Worm (Caenorhabditis elegans): Measurements from ENCODE around the gene dpf-7.

Gene dpf-7

ce11 chrIV:4802494-4802893, at the start of gene dpf-7:
Gene dpf-7, minus strand, starts transcription at chrIV:4802594.
- TF ChIP-seq sea-1 (GFP tag; conservative IDR thresholded peaks at IDR 0.05) (no peak), ceh-36 (tag; optimal IDR thresholded peaks at IDR 0.05) (no peak), aly-1 (tag; optimal IDR thresholded peaks at IDR 0.05) (no peak), pes-1 (GFP tag; IDR thresholded peaks at IDR 0.05) (no peak), tra-4 (tag; optimal IDR thresholded peaks at IDR 0.05) (no peak), tbx-37 (GFP tag; conservative IDR thresholded peaks at IDR 0.05) (no peak), hnd-1 (tag; optimal IDR thresholded peaks at IDR 0.05) (no peak), F13C5.2 (tag; optimal IDR thresholded peaks at IDR 0.05) (no peak), flt-1 (GFP tag; IDR thresholded peaks at IDR 0.05) (no peak)

- TF ChIP-seq F13C5.2 (tag; optimal IDR thresholded peaks at IDR 0.05) (no peak), ets-7 (tag; optimal IDR thresholded peaks at IDR 0.05) (no peak), tbx-37 (GFP tag; conservative IDR thresholded peaks at IDR 0.05) (no peak), sea-1 (GFP tag; conservative IDR thresholded peaks at IDR 0.05) (no peak), hnd-1 (tag; optimal IDR thresholded peaks at IDR 0.05) (no peak), ceh-13 (GFP tag; optimal IDR thresholded peaks at IDR 0.05) (no peak), ama-1 (optimal IDR thresholded peaks at IDR 0.05) (no peak), hmg-4 (GFP tag; optimal IDR thresholded peaks at IDR 0.05) (no peak), flt-1 (GFP tag; IDR thresholded peaks at IDR 0.05) (no peak), pes-1 (GFP tag; IDR thresholded peaks at IDR 0.05) (no peak), hmbx-1 (tag; optimal IDR thresholded peaks at IDR 0.05) (no peak), scrt-1 (GFP tag; IDR thresholded peaks at IDR 0.05) (no peak), tbx-11 (GFP tag; IDR thresholded peaks at IDR 0.05) (no peak), ceh-36 (tag; optimal IDR thresholded peaks at IDR 0.05) (no peak), B0310.2 (tag; optimal IDR thresholded peaks at IDR 0.05) (no peak), tra-4 (tag; optimal IDR thresholded peaks at IDR 0.05) (no peak), aly-1 (tag; optimal IDR thresholded peaks at IDR 0.05) (no peak)
Observed at ce11 chrIV:4846793-4847192, 44.4 kb upstream of the dpf-7 start, which contains the start of gene tat-2. Gene tat-2, minus strand, starts transcription at chrIV:4846893.

- no peak for TF ChIP-seq scrt-1 (GFP tag; IDR thresholded peaks at IDR 0.05)
- no peak for TF ChIP-seq aly-1 (tag; optimal IDR thresholded peaks at IDR 0.05)
- no peak for TF ChIP-seq tra-4 (tag; optimal IDR thresholded peaks at IDR 0.05)
- no peak for TF ChIP-seq ets-7 (tag; optimal IDR thresholded peaks at IDR 0.05)
- no peak for TF ChIP-seq tbx-11 (GFP tag; IDR thresholded peaks at IDR 0.05)
- TF ChIP-seq pes-1 (GFP tag; IDR thresholded peaks at IDR 0.05): no peak
- no peak for TF ChIP-seq flt-1 (GFP tag; IDR thresholded peaks at IDR 0.05)
- TF ChIP-seq hmg-4 (GFP tag; optimal IDR thresholded peaks at IDR 0.05): no peak
- no peak for TF ChIP-seq tbx-37 (GFP tag; conservative IDR thresholded peaks at IDR 0.05)
- no peak for TF ChIP-seq B0310.2 (tag; optimal IDR thresholded peaks at IDR 0.05)
- no peak for TF ChIP-seq ceh-36 (tag; optimal IDR thresholded peaks at IDR 0.05)
- TF ChIP-seq ceh-13 (GFP tag; optimal IDR thresholded peaks at IDR 0.05): no peak
- no peak for TF ChIP-seq hnd-1 (tag; optimal IDR thresholded peaks at IDR 0.05)
Observed at ce11 chrIV:4842030-4842429, 39.6 kb upstream of the dpf-7 start.

ce11 chrIV:4829641-4830040, 27.2 kb upstream of the dpf-7 start:
- TF ChIP-seq B0310.2 (tag; optimal IDR thresholded peaks at IDR 0.05) (no peak), ceh-13 (GFP tag; optimal IDR thresholded peaks at IDR 0.05) (no peak), hmbx-1 (tag; optimal IDR thresholded peaks at IDR 0.05) (no peak), F13C5.2 (tag; optimal IDR thresholded peaks at IDR 0.05) (no peak), aly-1 (tag; optimal IDR thresholded peaks at IDR 0.05) (no peak), tra-4 (tag; optimal IDR thresholded peaks at IDR 0.05) (no peak), ets-7 (tag; optimal IDR thresholded peaks at IDR 0.05) (no peak)

ce11 chrIV:4827219-4827618, 24.8 kb upstream of the dpf-7 start, which contains the start of gene mpz-4:
Gene mpz-4, minus strand, starts transcription at chrIV:4827319.
- TF ChIP-seq tbx-11 (GFP tag; IDR thresholded peaks at IDR 0.05) (no peak), hmg-4 (GFP tag; optimal IDR thresholded peaks at IDR 0.05) (no peak), ceh-13 (GFP tag; optimal IDR thresholded peaks at IDR 0.05) (no peak), sea-1 (GFP tag; conservative IDR thresholded peaks at IDR 0.05) (no peak), F13C5.2 (tag; optimal IDR thresholded peaks at IDR 0.05) (no peak), scrt-1 (GFP tag; IDR thresholded peaks at IDR 0.05) (no peak), flt-1 (GFP tag; IDR thresholded peaks at IDR 0.05) (no peak), ama-1 (optimal IDR thresholded peaks at IDR 0.05) (no peak), tbx-37 (GFP tag; conservative IDR thresholded peaks at IDR 0.05) (no peak), hnd-1 (tag; optimal IDR thresholded peaks at IDR 0.05) (no peak), hmbx-1 (tag; optimal IDR thresholded peaks at IDR 0.05) (no peak), ceh-36 (tag; optimal IDR thresholded peaks at IDR 0.05) (no peak), B0310.2 (tag; optimal IDR thresholded peaks at IDR 0.05) (no peak), pes-1 (GFP tag; IDR thresholded peaks at IDR 0.05) (no peak), tra-4 (tag; optimal IDR thresholded peaks at IDR 0.05) (no peak), ets-7 (tag; optimal IDR thresholded peaks at IDR 0.05) (no peak), aly-1 (tag; optimal IDR thresholded peaks at IDR 0.05) (no peak)

ce11 chrIV:4821843-4822242, 19.4 kb upstream of the dpf-7 start:
- no peak for TF ChIP-seq F13C5.2 (tag; optimal IDR thresholded peaks at IDR 0.05)
- TF ChIP-seq hmbx-1 (tag; optimal IDR thresholded peaks at IDR 0.05): no peak
- TF ChIP-seq pes-1 (GFP tag; IDR thresholded peaks at IDR 0.05): no peak
- TF ChIP-seq tbx-37 (GFP tag; conservative IDR thresholded peaks at IDR 0.05): no peak
- no peak for TF ChIP-seq ets-7 (tag; optimal IDR thresholded peaks at IDR 0.05)
- no peak for TF ChIP-seq ama-1 (optimal IDR thresholded peaks at IDR 0.05)

ce11 chrIV:4821054-4821453, 18.7 kb upstream of the dpf-7 start, which contains the start of gene H06H21.8:
Gene H06H21.8, minus strand, starts transcription at chrIV:4821131.
- TF ChIP-seq B0310.2 (tag; optimal IDR thresholded peaks at IDR 0.05): no peak
- no peak for TF ChIP-seq ceh-13 (GFP tag; optimal IDR thresholded peaks at IDR 0.05)
- TF ChIP-seq ets-7 (tag; optimal IDR thresholded peaks at IDR 0.05): no peak
- TF ChIP-seq F13C5.2 (tag; optimal IDR thresholded peaks at IDR 0.05): no peak
- no peak for TF ChIP-seq ceh-36 (tag; optimal IDR thresholded peaks at IDR 0.05)
- no peak for TF ChIP-seq pes-1 (GFP tag; IDR thresholded peaks at IDR 0.05)
- TF ChIP-seq hmbx-1 (tag; optimal IDR thresholded peaks at IDR 0.05): no peak
- no peak for TF ChIP-seq scrt-1 (GFP tag; IDR thresholded peaks at IDR 0.05)
- no peak for TF ChIP-seq sea-1 (GFP tag; conservative IDR thresholded peaks at IDR 0.05)
- no peak for TF ChIP-seq hmg-4 (GFP tag; optimal IDR thresholded peaks at IDR 0.05)
- TF ChIP-seq hnd-1 (tag; optimal IDR thresholded peaks at IDR 0.05): no peak
- TF ChIP-seq tbx-37 (GFP tag; conservative IDR thresholded peaks at IDR 0.05): no peak
- TF ChIP-seq ama-1 (optimal IDR thresholded peaks at IDR 0.05): no peak
- TF ChIP-seq aly-1 (tag; optimal IDR thresholded peaks at IDR 0.05): no peak
- TF ChIP-seq tra-4 (tag; optimal IDR thresholded peaks at IDR 0.05): no peak
- no peak for TF ChIP-seq tbx-11 (GFP tag; IDR thresholded peaks at IDR 0.05)
- no peak for TF ChIP-seq flt-1 (GFP tag; IDR thresholded peaks at IDR 0.05)
